Fruit fly (Drosophila melanogaster) whole organism, prepupa: ENCODE data around the gene CG9674.

ENCODE experiments used
- Blimp-1 ChIP-seq: fragments of 200-800 bp; sonication (Bioruptor generic); optimal IDR thresholded peaks from 3 replicates; lab custom pipeline; 2017; ENCODE audit warnings: missing biosample characterization, missing genetic modification characterization, mild to moderate bottlenecking, moderate library complexity, missing genetic modification reagents
- CG10631 ChIP-seq: fragments of 200-800 bp; sonication (Bioruptor generic); optimal IDR thresholded peaks from 2 replicates; lab custom pipeline; 2016; ENCODE audit warnings: missing biosample characterization, missing genetic modification characterization
- CG11294 ChIP-seq: fragments of 200-800 bp; sonication (Bioruptor generic); IDR thresholded peaks from 2 replicates; pipeline ENCODE4 v1.3.6; 2022; ENCODE audit warnings: missing biosample characterization, missing genetic modification characterization
- CG11762 ChIP-seq: fragments of 200-800 bp; sonication (Bioruptor generic); optimal IDR thresholded peaks from 3 replicates; lab custom pipeline; 2016; ENCODE audit warnings: missing biosample characterization, missing genetic modification characterization; ENCODE audit not compliant: insufficient read depth
- CG11902 ChIP-seq: fragments of 200-800 bp; sonication (Bioruptor generic); optimal IDR thresholded peaks from 3 replicates; lab custom pipeline; 2016; ENCODE audit warnings: missing biosample characterization, missing genetic modification characterization
- CG15336 ChIP-seq: fragments of 200-800 bp; sonication (Bioruptor generic); IDR thresholded peaks from 2 replicates; pipeline ENCODE4 v1.3.6; 2022; ENCODE audit warnings: missing biosample characterization, missing genetic modification characterization
- CG1621 ChIP-seq: fragments of 200-800 bp; sonication (Bioruptor generic); optimal IDR thresholded peaks from 3 replicates; lab custom pipeline; 2018; ENCODE audit warnings: missing biosample characterization, mild to moderate bottlenecking, missing genetic modification characterization
- CG16779 ChIP-seq: fragments of 200-800 bp; sonication (Bioruptor generic); optimal IDR thresholded peaks from 3 replicates; lab custom pipeline; 2017; ENCODE audit warnings: missing biosample characterization, mild to moderate bottlenecking, missing genetic modification characterization
- CG3032 ChIP-seq: fragments of 200-800 bp; optimal IDR thresholded peaks from 2 replicates; lab custom pipeline; 2019; ENCODE audit warnings: missing biosample characterization, mild to moderate bottlenecking, missing genetic modification characterization, moderate library complexity
- CG31627 ChIP-seq: fragments of 200-800 bp; sonication (Bioruptor generic); optimal IDR thresholded peaks from 3 replicates; lab custom pipeline; 2016; ENCODE audit warnings: missing biosample characterization, missing genetic modification characterization
- CG4318 ChIP-seq: fragments of 200-800 bp; sonication (Bioruptor generic); optimal IDR thresholded peaks from 3 replicates; lab custom pipeline; 2017; ENCODE audit warnings: missing biosample characterization, mild to moderate bottlenecking, missing genetic modification characterization
- CG6276 ChIP-seq: fragments of 200-800 bp; sonication (Bioruptor generic); optimal IDR thresholded peaks from 2 replicates; lab custom pipeline; 2017; ENCODE audit warnings: missing biosample characterization, mild to moderate bottlenecking, missing genetic modification characterization
- CG6792 ChIP-seq: fragments of 200-800 bp; sonication (Bioruptor generic); optimal IDR thresholded peaks from 3 replicates; lab custom pipeline; 2016; ENCODE audit warnings: missing biosample characterization, missing genetic modification characterization
- CG6808 ChIP-seq: fragments of 200-800 bp; sonication (Bioruptor generic); optimal IDR thresholded peaks from 3 replicates; lab custom pipeline; 2017; ENCODE audit warnings: missing biosample characterization, missing genetic modification characterization, mild to moderate bottlenecking, moderate library complexity, missing genetic modification reagents
- CG6854 ChIP-seq: fragments of 200-800 bp; sonication (Bioruptor generic); optimal IDR thresholded peaks from 2 replicates; lab custom pipeline; 2017; ENCODE audit warnings: missing biosample characterization, mild to moderate bottlenecking, missing genetic modification characterization
- CG7368 ChIP-seq: fragments of 200-800 bp; sonication (Bioruptor generic); optimal IDR thresholded peaks from 3 replicates; lab custom pipeline; 2016; ENCODE audit warnings: missing biosample characterization, missing genetic modification characterization
- CG8119 ChIP-seq: fragments of 200-800 bp; sonication (Bioruptor generic); IDR thresholded peaks from 3 replicates; pipeline ENCODE4 v1.3.6; 2022; ENCODE audit warnings: missing biosample characterization, missing genetic modification characterization
- CG8319 ChIP-seq: fragments of 200-800 bp; sonication (Bioruptor generic); optimal IDR thresholded peaks from 3 replicates; lab custom pipeline; 2016; ENCODE audit warnings: missing biosample characterization, missing genetic modification characterization
- CG9139 ChIP-seq: fragments of 200-800 bp; sonication (Bioruptor generic); optimal IDR thresholded peaks from 3 replicates; lab custom pipeline; 2017; ENCODE audit warnings: missing biosample characterization, mild to moderate bottlenecking, missing genetic modification characterization
- Eip78C ChIP-seq: fragments of 200-800 bp; sonication (Bioruptor generic); peaks from one replicate; lab custom pipeline; 2016; ENCODE audit warnings: missing biosample characterization, missing genetic modification characterization
- Eip93F ChIP-seq: fragments of 200-800 bp; sonication (Bioruptor generic); optimal IDR thresholded peaks from 2 replicates; lab custom pipeline; 2016; ENCODE audit warnings: missing biosample characterization, mild to moderate bottlenecking, missing genetic modification characterization
- Ets21C ChIP-seq: fragments of 200-800 bp; sonication (Bioruptor generic); optimal IDR thresholded peaks from 3 replicates; lab custom pipeline; 2016; ENCODE audit warnings: missing biosample characterization, missing genetic modification characterization
- Gug ChIP-seq: fragments of 200-800 bp; sonication (Bioruptor generic); IDR thresholded peaks from 2 replicates; pipeline ENCODE4 v1.3.6; 2022; ENCODE audit warnings: missing biosample characterization, missing genetic modification characterization
- Hr4 ChIP-seq: fragments of 200-800 bp; sonication (Bioruptor generic); optimal IDR thresholded peaks from 3 replicates; lab custom pipeline; 2016; ENCODE audit warnings: missing biosample characterization, missing genetic modification characterization
- Met ChIP-seq: fragments of 200-800 bp; sonication (Bioruptor generic); optimal IDR thresholded peaks from 3 replicates; lab custom pipeline; 2016; ENCODE audit warnings: missing biosample characterization, missing genetic modification characterization
- OdsH ChIP-seq: fragments of 200-800 bp; sonication (Bioruptor generic); optimal IDR thresholded peaks from 3 replicates; lab custom pipeline; 2016; ENCODE audit warnings: missing biosample characterization, missing genetic modification characterization
- Sox102F ChIP-seq: fragments of 200-800 bp; sonication (Bioruptor generic); optimal IDR thresholded peaks from 2 replicates; lab custom pipeline; 2016; ENCODE audit warnings: missing biosample characterization, mild to moderate bottlenecking, missing genetic modification characterization
- Sox14 ChIP-seq: fragments of 200-800 bp; sonication (Bioruptor generic); optimal IDR thresholded peaks from 3 replicates; lab custom pipeline; 2016; ENCODE audit warnings: missing biosample characterization, missing genetic modification characterization
- achi ChIP-seq: fragments of 200-800 bp; sonication (Bioruptor generic); optimal IDR thresholded peaks from 3 replicates; lab custom pipeline; 2016; ENCODE audit warnings: missing biosample characterization, missing genetic modification characterization
- cyc ChIP-seq: fragments of 200-800 bp; sonication (Bioruptor generic); optimal IDR thresholded peaks from 3 replicates; lab custom pipeline; 2016; ENCODE audit warnings: missing biosample characterization, missing genetic modification characterization
- dac ChIP-seq: fragments of 200-800 bp; sonication (Bioruptor generic); optimal IDR thresholded peaks from 2 replicates; lab custom pipeline; 2017; ENCODE audit warnings: missing biosample characterization, mild to moderate bottlenecking, missing genetic modification characterization
- dsx ChIP-seq: fragments of 200-800 bp; optimal IDR thresholded peaks from 3 replicates; lab custom pipeline; 2019; ENCODE audit warnings: missing biosample characterization, mild to moderate bottlenecking, missing genetic modification characterization, moderate library complexity; ENCODE audit not compliant: poor library complexity, severe bottlenecking
- eg ChIP-seq: fragments of 200-800 bp; sonication (Bioruptor generic); IDR thresholded peaks from 3 replicates; pipeline ENCODE4 v1.3.6; 2022; ENCODE audit warnings: missing biosample characterization, missing genetic modification characterization
- esn ChIP-seq: fragments of 200-800 bp; sonication (Bioruptor generic); optimal IDR thresholded peaks from 2 replicates; lab custom pipeline; 2016; ENCODE audit warnings: missing biosample characterization, mild to moderate bottlenecking, missing genetic modification characterization, moderate library complexity
- fd59A ChIP-seq: fragments of 200-800 bp; sonication (Bioruptor generic); optimal IDR thresholded peaks from 2 replicates; lab custom pipeline; 2017; ENCODE audit warnings: missing biosample characterization, mild to moderate bottlenecking, missing genetic modification characterization, missing genetic modification reagents
- fd85E ChIP-seq: fragments of 200-800 bp; sonication (Bioruptor generic); optimal IDR thresholded peaks from 3 replicates; lab custom pipeline; 2016; ENCODE audit warnings: missing biosample characterization, missing genetic modification characterization
- fkh ChIP-seq: fragments of 200-800 bp; sonication (Bioruptor generic); optimal IDR thresholded peaks from 3 replicates; lab custom pipeline; 2017; ENCODE audit warnings: missing biosample characterization, mild to moderate bottlenecking, missing genetic modification characterization, moderate library complexity
- lz ChIP-seq: fragments of 200-800 bp; sonication (Bioruptor generic); optimal IDR thresholded peaks from 3 replicates; lab custom pipeline; 2016; ENCODE audit warnings: missing biosample characterization, missing genetic modification characterization
- net ChIP-seq: fragments of 200-800 bp; sonication (Bioruptor generic); optimal IDR thresholded peaks from 3 replicates; lab custom pipeline; 2016; ENCODE audit warnings: missing biosample characterization, missing genetic modification characterization
- pdm3 ChIP-seq: fragments of 200-800 bp; sonication (Bioruptor generic); optimal IDR thresholded peaks from 3 replicates; lab custom pipeline; 2016; ENCODE audit warnings: missing biosample characterization, missing genetic modification characterization
- salr ChIP-seq, 2 experiments: fragments of 200-800 bp; sonication (Bioruptor generic); optimal IDR thresholded peaks; 3 replicates each; lab custom pipeline; 2016 to 2018; ENCODE audit warnings: missing biosample characterization in 2 of 2, missing genetic modification characterization in 2 of 2, mild to moderate bottlenecking in 1 of 2
- spab ChIP-seq: fragments of 200-800 bp; sonication (Bioruptor generic); optimal IDR thresholded peaks from 2 replicates; lab custom pipeline; 2017; ENCODE audit warnings: missing biosample characterization, mild to moderate bottlenecking, missing genetic modification characterization, missing genetic modification reagents
- ss ChIP-seq, 2 experiments: fragments of 200-800 bp; sonication (Bioruptor generic); optimal IDR thresholded peaks; 2 replicates in 1 of 2; 3 replicates in 1 of 2; lab custom pipeline; 2017 to 2018; ENCODE audit warnings: mild to moderate bottlenecking in 2 of 2, missing biosample characterization in 2 of 2, missing genetic modification characterization in 2 of 2, moderate library complexity in 1 of 2
- topi ChIP-seq: fragments of 200-800 bp; sonication (Bioruptor generic); optimal IDR thresholded peaks from 3 replicates; lab custom pipeline; 2016; ENCODE audit warnings: missing biosample characterization, missing genetic modification characterization
- vri ChIP-seq: fragments of 200-800 bp; sonication (Bioruptor generic); optimal IDR thresholded peaks from 3 replicates; lab custom pipeline; 2016; ENCODE audit warnings: missing biosample characterization, mild to moderate bottlenecking, missing genetic modification characterization

The CG9674 gene

DNA sequence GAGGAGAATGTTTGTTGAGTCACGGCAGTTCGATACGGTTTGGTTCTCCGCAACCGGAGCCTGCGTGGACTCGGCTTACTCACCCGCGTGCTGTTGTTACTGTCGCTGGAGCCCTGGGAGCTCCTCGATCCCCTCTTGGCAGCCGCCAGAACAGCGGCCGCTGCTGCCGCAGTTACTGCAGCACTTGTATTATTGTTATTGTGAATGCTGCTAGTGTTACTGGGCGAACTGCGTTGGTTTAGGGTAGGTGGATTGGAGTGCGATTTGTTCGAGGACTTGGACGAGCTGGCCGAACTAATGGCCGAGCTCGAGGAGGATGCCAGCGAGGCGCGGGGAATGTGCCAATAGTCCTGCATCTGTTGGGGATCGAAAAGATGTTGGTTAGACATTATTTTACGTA is 3.0 kb upstream of the CG9674 start:
- no peak for TF ChIP-seq Hr4 (GFP tag; lab: Kevin White, UChicago)

DNA sequence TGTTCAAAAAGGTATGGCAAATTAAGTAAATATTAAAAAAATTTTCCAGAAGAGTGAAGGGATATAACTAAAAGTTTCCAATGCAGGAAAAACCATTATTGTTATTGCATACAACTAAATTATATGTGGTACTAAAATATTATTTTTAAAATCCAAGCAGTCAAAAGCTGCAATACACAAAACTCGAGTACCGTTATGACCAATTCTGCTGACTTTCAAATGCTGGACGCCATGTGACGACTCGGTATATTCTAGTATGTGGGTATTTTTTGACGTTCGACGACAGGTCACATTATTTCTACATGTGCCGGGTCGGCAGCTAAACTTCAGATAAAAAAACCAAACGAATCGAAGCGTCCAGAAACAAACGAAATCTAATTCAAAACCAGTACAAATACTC is 608 bp upstream of the CG9674 start:
- TF ChIP-seq ss (GFP tag; optimal IDR thresholded peaks at IDR 0.05; lab: Kevin White, UChicago) (no peak), pdm3 (GFP tag; lab: Kevin White, UChicago) (no peak), Sox14 (GFP tag; lab: Kevin White, UChicago) (peak; percentile 90), OdsH (no peak), fkh (GFP tag; lab: Kevin White, UChicago) (peak; percentile 4), CG10631 (no peak), CG6792 (no peak), CG31627 (GFP tag; lab: Kevin White, UChicago) (peak; percentile 26), CG7368 (GFP tag; lab: Kevin White, UChicago) (no peak), CG8119 (GFP tag; lab: Robert Waterston, UW) (no peak), CG6854 (GFP tag; lab: Kevin White, UChicago) (no peak), eg (0 out of 3 replicates have a peak, but pooled peaks have one; percentile 19), topi (GFP tag; lab: Kevin White, UChicago) (no peak)
- TF ChIP-seq, all 60 proteins: peak for 4

DNA sequence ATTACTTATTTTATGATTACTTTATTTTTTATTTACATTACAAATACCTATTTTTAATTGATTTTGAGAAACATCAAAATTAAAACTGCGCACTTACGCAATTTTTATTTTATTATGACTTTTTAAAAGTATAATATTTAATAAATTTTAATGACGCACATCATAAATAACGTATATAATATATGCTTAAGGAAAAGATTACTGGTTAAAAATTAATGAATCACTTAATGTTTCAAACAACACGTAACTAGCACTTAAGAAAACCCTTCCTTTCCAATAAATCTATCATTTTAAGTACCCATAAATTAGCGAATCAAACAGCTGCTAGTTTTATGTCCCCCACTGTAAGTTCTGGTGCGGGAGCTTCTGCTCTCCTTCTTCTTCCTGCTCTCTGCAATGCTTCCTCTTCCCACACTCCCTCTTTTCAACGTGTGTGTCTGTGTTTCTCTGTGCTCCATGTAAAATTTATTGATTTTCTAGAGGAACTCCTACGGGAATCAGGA is 657 bp downstream of the CG9674 start:
- TF ChIP-seq achi: peak; percentile 82
- no peak for TF ChIP-seq fd85E (GFP tag; lab: Kevin White, UChicago)
- TF ChIP-seq CG6854 (GFP tag; lab: Kevin White, UChicago): peak; percentile 55
- TF ChIP-seq CG31627 (GFP tag; lab: Kevin White, UChicago): peak; percentile 57
- TF ChIP-seq cyc (GFP tag; lab: Kevin White, UChicago): peak; percentile 54
- TF ChIP-seq CG9139 (GFP tag; lab: Kevin White, UChicago): peak; percentile 72
- TF ChIP-seq vri (GFP tag; lab: Kevin White, UChicago): peak; percentile 8
- TF ChIP-seq Ets21C (GFP tag; lab: Kevin White, UChicago): peak; percentile 37
- TF ChIP-seq Eip93F (GFP tag; lab: Kevin White, UChicago): no peak
- TF ChIP-seq ss (GFP tag; optimal IDR thresholded peaks at IDR 0.05; lab: Kevin White, UChicago): peak; percentile 84 to 91
- peak; percentile 49 for TF ChIP-seq CG11294 (GFP tag; lab: Robert Waterston, UW)
- peak; percentile 80 for TF ChIP-seq esn (GFP tag; lab: Kevin White, UChicago)
- TF ChIP-seq Sox102F (GFP tag; lab: Kevin White, UChicago): peak; percentile 46
- TF ChIP-seq CG3032 (tag; lab: Kevin White, UChicago): peak; percentile 93
- TF ChIP-seq CG8319: peak; percentile 65
- TF ChIP-seq Blimp-1: peak; percentile 32
- peak; percentile 66 for TF ChIP-seq pdm3 (GFP tag; lab: Kevin White, UChicago)
- TF ChIP-seq Eip78C (GFP tag; lab: Kevin White, UChicago): peak; percentile 93
- TF ChIP-seq CG10631: peak; percentile 89
- TF ChIP-seq Met (GFP tag; lab: Kevin White, UChicago): peak; percentile 68
- peak; percentile 93 for TF ChIP-seq fd59A
- TF ChIP-seq CG6808 (GFP tag; lab: Kevin White, UChicago): peak; percentile 95
- TF ChIP-seq CG15336 (GFP tag; lab: Robert Waterston, UW): peak; percentile 80
- no peak for TF ChIP-seq fkh (GFP tag; lab: Kevin White, UChicago)
- peak; percentile 73 for TF ChIP-seq CG6792
- peak; percentile 38 for TF ChIP-seq dac (GFP tag; lab: Kevin White, UChicago)
- peak; percentile 25 to 92 for TF ChIP-seq salr (GFP tag; optimal IDR thresholded peaks at IDR 0.05; lab: Kevin White, UChicago)
- TF ChIP-seq net: peak; percentile 80
- peak; percentile 83 for TF ChIP-seq CG6276 (GFP tag; lab: Kevin White, UChicago)
- peak; percentile 59 for TF ChIP-seq CG11762
- peak; percentile 60 for TF ChIP-seq CG11902 (GFP tag; lab: Kevin White, UChicago)
- 0 out of 2 replicates have a peak, but pooled peaks have one; percentile 22 for TF ChIP-seq Gug
- peak; percentile 84 for TF ChIP-seq CG16779
- TF ChIP-seq CG1621 (tag; lab: Kevin White, UChicago): peak; percentile 53
- peak; percentile 76 for TF ChIP-seq CG4318
- TF ChIP-seq dsx: peak; percentile 82
- TF ChIP-seq lz (GFP tag; lab: Kevin White, UChicago): peak; percentile 55
- peak; percentile 93 for TF ChIP-seq spab (GFP tag; lab: Kevin White, UChicago)
- peak; percentile 37 for TF ChIP-seq topi (GFP tag; lab: Kevin White, UChicago)
- TF ChIP-seq Hr4 (GFP tag; lab: Kevin White, UChicago): peak; percentile 66
- peak; percentile 36 for TF ChIP-seq CG7368 (GFP tag; lab: Kevin White, UChicago)
